Worm (Caenorhabditis elegans): ENCODE measurements around the gene pitr-5.

ce11 chrV:7140368-7140767 lies 44.3 kb upstream of the pitr-5 start:
- TF ChIP-seq him-1 (tag; optimal IDR thresholded peaks at IDR 0.05) (no peak), dao-5 (tag; optimal IDR thresholded peaks at IDR 0.05) (no peak)

Data from whole organism, L4/young adult.